Worm (Caenorhabditis elegans) whole organism, mixed stage, embryonic: Measurements from ENCODE around the gene Y39H10B.2.

Experiments
- ces-1 ChIP-seq: fragments of 150-350 bp; optimal IDR thresholded peaks from 2 replicates; lab custom pipeline; 2014; ENCODE audit warnings: missing biosample characterization, missing genetic modification reagents, missing genetic modification characterization
- elt-3 ChIP-seq: fragments of 150-350 bp; optimal IDR thresholded peaks from 2 replicates; lab custom pipeline; 2014; ENCODE audit warnings: missing biosample characterization, missing genetic modification characterization
- lin-13 ChIP-seq: fragments of 150-350 bp; optimal IDR thresholded peaks from 2 replicates; lab custom pipeline; 2014; ENCODE audit warnings: missing biosample characterization, missing genetic modification characterization
- lsy-2 ChIP-seq: fragments of 150-350 bp; optimal IDR thresholded peaks from 2 replicates; lab custom pipeline; 2014; ENCODE audit warnings: missing biosample characterization, missing genetic modification characterization
- nhr-12 ChIP-seq: fragments of 150-350 bp; optimal IDR thresholded peaks from 2 replicates; lab custom pipeline; 2014; ENCODE audit warnings: missing biosample characterization, missing genetic modification characterization
- nhr-237 ChIP-seq: fragments of 150-350 bp; optimal IDR thresholded peaks from 2 replicates; lab custom pipeline; 2014; ENCODE audit warnings: missing biosample characterization, missing genetic modification characterization
- nhr-28 ChIP-seq: fragments of 150-350 bp; optimal IDR thresholded peaks from 2 replicates; lab custom pipeline; 2014; ENCODE audit warnings: missing biosample characterization, missing genetic modification characterization
- nhr-76 ChIP-seq: sonication (generic microtip); optimal IDR thresholded peaks from 2 replicates; lab custom pipeline; 2017; ENCODE audit warnings: missing biosample characterization, missing genetic modification characterization
- sem-2 ChIP-seq: fragments of 200-800 bp; sonication (Bioruptor generic); optimal IDR thresholded peaks from 2 replicates; lab custom pipeline; 2018; ENCODE audit warnings: mild to moderate bottlenecking, missing genetic modification characterization, missing compliant biosample characterization
- snpc-4 ChIP-seq: fragments of 150-350 bp; optimal IDR thresholded peaks from 2 replicates; lab custom pipeline; 2014; ENCODE audit warnings: missing biosample characterization, missing genetic modification characterization
- unc-39 ChIP-seq: fragments of 150-350 bp; optimal IDR thresholded peaks from 2 replicates; lab custom pipeline; 2014; ENCODE audit warnings: missing biosample characterization, missing genetic modification characterization
- ztf-11 ChIP-seq: fragments of 150-350 bp; optimal IDR thresholded peaks from 2 replicates; lab custom pipeline; 2014; ENCODE audit warnings: missing biosample characterization, missing genetic modification characterization

- TF ChIP-seq ztf-11 (tag; lab: Kevin White, UChicago): no peak
- no peak for TF ChIP-seq nhr-12 (tag; lab: Kevin White, UChicago)
- no peak for TF ChIP-seq snpc-4 (tag; lab: Kevin White, UChicago)
- TF ChIP-seq lsy-2 (tag; lab: Kevin White, UChicago): no peak
- no peak for TF ChIP-seq lin-13 (tag; lab: Kevin White, UChicago)
- no peak for TF ChIP-seq ces-1
- no peak for TF ChIP-seq unc-39 (tag; lab: Kevin White, UChicago)
- TF ChIP-seq nhr-28 (tag; lab: Kevin White, UChicago): no peak
- no peak for TF ChIP-seq nhr-237 (tag; lab: Kevin White, UChicago)
- TF ChIP-seq sem-2: no peak
- TF ChIP-seq nhr-76 (tag; lab: Kevin White, UChicago): no peak
- TF ChIP-seq elt-3 (tag; lab: Kevin White, UChicago): no peak
Measured at ce11 chrV:3698497-3698896, 29.9 kb downstream of the Y39H10B.2 start.
